Fruit fly (Drosophila melanogaster) whole organism, prepupa: Measurements from ENCODE around the gene GATAe.

Experiments used
- CG32006 ChIP-seq: fragments of 200-800 bp; sonication (Bioruptor generic); optimal IDR thresholded peaks from 3 replicates; lab custom pipeline; 2017; ENCODE audit warnings: missing biosample characterization, mild to moderate bottlenecking, missing genetic modification characterization
- CG7368 ChIP-seq: fragments of 200-800 bp; sonication (Bioruptor generic); optimal IDR thresholded peaks from 3 replicates; lab custom pipeline; 2016; ENCODE audit warnings: missing biosample characterization, missing genetic modification characterization
- Eip93F ChIP-seq: fragments of 200-800 bp; sonication (Bioruptor generic); optimal IDR thresholded peaks from 2 replicates; lab custom pipeline; 2016; ENCODE audit warnings: missing biosample characterization, mild to moderate bottlenecking, missing genetic modification characterization
- Hr39 ChIP-seq: fragments of 200-800 bp; sonication (Bioruptor generic); optimal IDR thresholded peaks from 2 replicates; lab custom pipeline; 2016; ENCODE audit warnings: missing biosample characterization, missing genetic modification characterization
- Met ChIP-seq: fragments of 200-800 bp; sonication (Bioruptor generic); optimal IDR thresholded peaks from 3 replicates; lab custom pipeline; 2016; ENCODE audit warnings: missing biosample characterization, missing genetic modification characterization
- OdsH ChIP-seq: fragments of 200-800 bp; sonication (Bioruptor generic); optimal IDR thresholded peaks from 3 replicates; lab custom pipeline; 2016; ENCODE audit warnings: missing biosample characterization, missing genetic modification characterization
- Sox102F ChIP-seq: fragments of 200-800 bp; sonication (Bioruptor generic); optimal IDR thresholded peaks from 2 replicates; lab custom pipeline; 2016; ENCODE audit warnings: missing biosample characterization, mild to moderate bottlenecking, missing genetic modification characterization
- esn ChIP-seq: fragments of 200-800 bp; sonication (Bioruptor generic); optimal IDR thresholded peaks from 2 replicates; lab custom pipeline; 2016; ENCODE audit warnings: missing biosample characterization, mild to moderate bottlenecking, missing genetic modification characterization, moderate library complexity
- fkh ChIP-seq: fragments of 200-800 bp; sonication (Bioruptor generic); optimal IDR thresholded peaks from 3 replicates; lab custom pipeline; 2017; ENCODE audit warnings: missing biosample characterization, mild to moderate bottlenecking, missing genetic modification characterization, moderate library complexity
- spab ChIP-seq: fragments of 200-800 bp; sonication (Bioruptor generic); optimal IDR thresholded peaks from 2 replicates; lab custom pipeline; 2017; ENCODE audit warnings: missing biosample characterization, mild to moderate bottlenecking, missing genetic modification characterization, missing genetic modification reagents
- svp ChIP-seq: fragments of 200-800 bp; sonication (Bioruptor generic); peaks from one replicate; lab custom pipeline; 2016; ENCODE audit warnings: missing biosample characterization, missing genetic modification characterization

dm6 chr3R:16038049-16038448 lies 29.1 kb downstream of the GATAe start:
- TF ChIP-seq esn (GFP tag; lab: Kevin White, UChicago): no peak
- TF ChIP-seq Met (GFP tag; lab: Kevin White, UChicago): no peak
- TF ChIP-seq Sox102F (GFP tag; lab: Kevin White, UChicago): no peak
- no peak for TF ChIP-seq fkh (GFP tag; lab: Kevin White, UChicago)
- no peak for TF ChIP-seq svp (GFP tag; lab: Kevin White, UChicago)
- no peak for TF ChIP-seq Hr39
- TF ChIP-seq Eip93F: no peak
- TF ChIP-seq OdsH (GFP tag; lab: Kevin White, UChicago): no peak
- TF ChIP-seq spab (GFP tag; lab: Kevin White, UChicago): no peak
- no peak for TF ChIP-seq CG7368 (GFP tag; lab: Kevin White, UChicago)
- TF ChIP-seq CG32006: no peak
